Fruit fly (Drosophila melanogaster) S2 (cell line): ENCODE measurements around the gene tHMG2.

ENCODE experiments used
- CG8478 ChIP-seq: fragments of >200 bp; optimal IDR thresholded peaks from 2 replicates; lab custom pipeline; 2018
- CTCF ChIP-seq, 2 experiments: fragments of >200 bp; optimal IDR thresholded peaks; 2 replicates each; lab custom pipeline; 2018

DNA sequence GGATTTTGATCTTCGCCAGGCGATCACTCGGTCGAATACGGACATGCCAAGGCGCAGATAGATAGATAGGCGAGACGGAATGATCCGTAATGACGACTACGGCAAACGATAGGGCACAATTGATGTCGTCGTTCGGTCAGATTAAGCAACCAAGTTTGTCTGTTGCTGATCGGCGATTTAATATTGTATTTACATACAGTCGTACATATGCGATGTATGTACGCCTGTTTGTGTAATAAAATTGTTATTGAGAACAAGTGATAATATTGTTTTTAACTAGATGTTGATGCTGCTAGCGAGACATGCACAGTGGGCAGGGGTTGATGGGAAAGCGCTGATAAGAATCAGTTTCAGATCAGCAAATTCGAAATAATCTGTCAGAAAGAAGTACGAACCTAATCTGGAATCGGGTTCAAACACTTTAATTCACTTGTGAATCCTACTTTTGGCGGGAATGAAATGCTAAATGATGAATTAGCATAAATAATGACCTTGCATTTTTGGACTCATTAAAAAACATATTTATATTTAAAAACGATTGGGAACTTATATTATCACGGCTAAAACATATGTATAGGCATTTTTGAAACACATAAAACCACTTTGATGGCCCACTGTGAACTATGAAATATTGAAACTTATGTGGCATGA, 37.3 kb upstream of the tHMG2 start:
- no peak for TF ChIP-seq CG8478 (lab: Kevin White, UChicago)
- TF ChIP-seq CTCF (optimal IDR thresholded peaks at IDR 0.05; lab: Kevin White, UChicago), result no peak
